Fruit fly (Drosophila melanogaster): ENCODE measurements around the gene tos.

Gene tos

DNA sequence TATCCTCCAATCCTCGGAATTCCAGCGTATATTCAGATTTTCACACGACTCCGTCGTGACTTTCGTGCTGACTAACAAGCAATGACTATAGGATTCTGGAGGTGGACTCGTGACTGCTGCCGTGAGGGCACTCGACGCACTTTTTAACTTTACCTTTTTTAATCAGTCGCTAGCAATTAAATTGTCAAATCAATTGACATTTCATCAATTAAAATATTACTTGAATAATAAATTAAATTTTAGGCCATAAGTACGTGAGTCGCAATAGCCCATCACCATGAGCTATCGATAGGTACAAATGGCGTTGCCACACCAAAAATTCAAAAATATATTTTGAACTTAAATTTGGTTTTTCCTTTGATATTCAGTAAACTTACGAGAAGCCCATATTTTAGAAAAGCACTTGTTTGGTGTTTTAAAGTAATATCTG is 23.8 kb upstream of the tos start, which contains the start of gene Jwa (continued):
- peak; percentile 100 for TF ChIP-seq Dll (GFP tag; IDR thresholded peaks at IDR 0.05; ENCODE audit: partially characterized antibody)
- TF ChIP-seq CG9727 (GFP tag; optimal IDR thresholded peaks at IDR 0.05): peak; percentile 81
- TF ChIP-seq Fer1 (GFP tag; optimal IDR thresholded peaks at IDR 0.05): peak; percentile 79
- peak; percentile 85 for TF ChIP-seq klu (GFP tag; IDR thresholded peaks at IDR 0.05)
- TF ChIP-seq CG8281 (tag; optimal IDR thresholded peaks at IDR 0.05): peak; percentile 21
- TF ChIP-seq Trl (optimal IDR thresholded peaks at IDR 0.05): no peak
- peak; percentile 89 for TF ChIP-seq Trl (GFP tag; optimal IDR thresholded peaks at IDR 0.05)
- no peak for TF ChIP-seq fru (optimal IDR thresholded peaks at IDR 0.05)
- TF ChIP-seq Sry-δ (GFP tag; optimal IDR thresholded peaks at IDR 0.05): peak; percentile 95
- TF ChIP-seq dmrt11E (tag; optimal IDR thresholded peaks at IDR 0.05): peak; percentile 96
- peak; percentile 92 for TF ChIP-seq slp2 (GFP tag; optimal IDR thresholded peaks at IDR 0.05)
- TF ChIP-seq CG11504 (tag; optimal IDR thresholded peaks at IDR 0.05): peak; percentile 82
- no peak for TF ChIP-seq CG2199 (GFP tag; IDR thresholded peaks at IDR 0.05)
- TF ChIP-seq Mrtf (GFP tag; IDR thresholded peaks at IDR 0.05): peak; percentile 84
- TF ChIP-seq CG8290 (GFP tag; optimal IDR thresholded peaks at IDR 0.05): peak; percentile 89
- peak; percentile 69 to 92 for TF ChIP-seq CG8290 (tag; optimal IDR thresholded peaks at IDR 0.05)
- TF ChIP-seq repo (GFP tag; optimal IDR thresholded peaks at IDR 0.05): peak; percentile 84
- peak; percentile 91 for TF ChIP-seq pnt (GFP tag; optimal IDR thresholded peaks at IDR 0.05)
- TF ChIP-seq Tbp (GFP tag; optimal IDR thresholded peaks at IDR 0.05): no peak
- TF ChIP-seq Lhr (GFP tag; optimal IDR thresholded peaks at IDR 0.05): peak; percentile 80
- TF ChIP-seq p53 (GFP tag; optimal IDR thresholded peaks at IDR 0.05): peak; percentile 40
- TF ChIP-seq CG11085 (GFP tag; IDR thresholded peaks at IDR 0.05): peak; percentile 90
- TF ChIP-seq cato (GFP tag; optimal IDR thresholded peaks at IDR 0.05; ENCODE audit: borderline replicate concordance): peak; percentile 93
- TF ChIP-seq twi (tag; optimal IDR thresholded peaks at IDR 0.05): peak; percentile 69
- TF ChIP-seq CHES-1-like (GFP tag; optimal IDR thresholded peaks at IDR 0.05): peak; percentile 93
- TF ChIP-seq salm (tag; optimal IDR thresholded peaks at IDR 0.05): peak; percentile 88
- peak; percentile 42 for TF ChIP-seq CG4707 (GFP tag; optimal IDR thresholded peaks at IDR 0.05)
- TF ChIP-seq Stat92E (GFP tag; optimal IDR thresholded peaks at IDR 0.05): peak in 1 of 3 experiments; percentile 60
- peak; percentile 84 for TF ChIP-seq Myb (GFP tag; optimal IDR thresholded peaks at IDR 0.05)
- peak; percentile 88 for TF ChIP-seq H15 (GFP tag; IDR thresholded peaks at IDR 0.05)
- TF ChIP-seq dan (GFP tag; IDR thresholded peaks at IDR 0.05): peak; percentile 74
- TF ChIP-seq hkb (optimal IDR thresholded peaks at IDR 0.05): no peak
- TF ChIP-seq hkb (GFP tag; IDR thresholded peaks at IDR 0.05): peak; percentile 77
- peak; percentile 96 for TF ChIP-seq HLH54F (GFP tag; optimal IDR thresholded peaks at IDR 0.05)
- peak; percentile 88 for TF ChIP-seq ham (GFP tag; IDR thresholded peaks at IDR 0.05)
- TF ChIP-seq sd (tag; optimal IDR thresholded peaks at IDR 0.05): peak; percentile 85
- peak; percentile 38 to 96 for TF ChIP-seq bsh (GFP tag; optimal IDR thresholded peaks at IDR 0.05)
- peak; percentile 98 for TF ChIP-seq Hr3 (GFP tag; optimal IDR thresholded peaks at IDR 0.05)
- TF ChIP-seq CG4328 (GFP tag; optimal IDR thresholded peaks at IDR 0.05): peak; percentile 66
- TF ChIP-seq grn (GFP tag; optimal IDR thresholded peaks at IDR 0.05): peak; percentile 40
- TF ChIP-seq bowl (GFP tag; IDR thresholded peaks at IDR 0.05): peak; percentile 90
- no peak for TF ChIP-seq pan (optimal IDR thresholded peaks at IDR 0.05)
- TF ChIP-seq pan (GFP tag; optimal IDR thresholded peaks at IDR 0.05 in 1 of 2, IDR thresholded peaks at IDR 0.05 in 1 of 2): peak in 1 of 2 experiments; percentile 87
- TF ChIP-seq chinmo (GFP tag; IDR thresholded peaks at IDR 0.05; ENCODE audit: partially characterized antibody): peak; percentile 94
- TF ChIP-seq mam (GFP tag; optimal IDR thresholded peaks at IDR 0.05): peak; percentile 93
- peak; percentile 98 for TF ChIP-seq gem (tag; optimal IDR thresholded peaks at IDR 0.05)
- TF ChIP-seq CG10274 (GFP tag; optimal IDR thresholded peaks at IDR 0.05): peak; percentile 20
- peak; percentile 99 for TF ChIP-seq CG2120 (GFP tag; optimal IDR thresholded peaks at IDR 0.05)
- TF ChIP-seq zf30C (GFP tag; optimal IDR thresholded peaks at IDR 0.05): no peak
- peak; percentile 92 for TF ChIP-seq H2.0 (GFP tag; IDR thresholded peaks at IDR 0.05)
- TF ChIP-seq cwo (GFP tag; optimal IDR thresholded peaks at IDR 0.05): peak; percentile 61
- peak; percentile 95 for TF ChIP-seq nerfin-2 (GFP tag; IDR thresholded peaks at IDR 0.05; ENCODE audit: partially characterized antibody)

Data from whole organism, embryonic.